Worm (Caenorhabditis elegans) whole organism, young adult: ENCODE data around the gene tag-281.

Source experiments
- C06A6.2 ChIP-seq: fragments of 200-800 bp; sonication (Bioruptor generic); conservative IDR thresholded peaks from 2 replicates; pipeline ENCODE4 v1.3.6; 2022; ENCODE audit warnings: missing genetic modification characterization, missing compliant biosample characterization
- F22D6.2 ChIP-seq: sonication (generic microtip); optimal IDR thresholded peaks from 2 replicates; lab custom pipeline; 2016; ENCODE audit warnings: mild to moderate bottlenecking, missing genetic modification characterization, missing compliant biosample characterization
- K11D2.4 ChIP-seq: fragments of 200-800 bp; sonication (Bioruptor generic); IDR thresholded peaks from 2 replicates; pipeline ENCODE4 v1.3.6; 2022; ENCODE audit warnings: missing genetic modification reagents, missing genetic modification characterization, missing compliant biosample characterization
- Y56A3A.18 ChIP-seq: fragments of 200-800 bp; sonication (Bioruptor generic); IDR thresholded peaks from 2 replicates; pipeline ENCODE4 v1.3.6; 2022; ENCODE audit warnings: missing genetic modification reagents, missing genetic modification characterization, missing compliant biosample characterization
- akir-1 ChIP-seq: fragments of 200-800 bp; sonication (Bioruptor generic); optimal IDR thresholded peaks from 2 replicates; lab custom pipeline; 2018; ENCODE audit warnings: mild to moderate bottlenecking, missing genetic modification characterization, moderate library complexity, missing compliant biosample characterization
- him-1 ChIP-seq: sonication (generic microtip); optimal IDR thresholded peaks from 2 replicates; lab custom pipeline; 2016; ENCODE audit warnings: missing genotype, missing genetic modification reagents, missing genetic modification characterization, missing compliant biosample characterization
- hrde-1 ChIP-seq: sonication (generic microtip); optimal IDR thresholded peaks from 2 replicates; lab custom pipeline; 2016; ENCODE audit warnings: missing genetic modification characterization, mild to moderate bottlenecking, missing compliant biosample characterization, moderate library complexity, missing genotype, missing genetic modification reagents, borderline replicate concordance
- nhr-80 ChIP-seq: sonication (generic microtip); optimal IDR thresholded peaks from 2 replicates; lab custom pipeline; 2016; ENCODE audit warnings: missing genetic modification characterization, missing compliant biosample characterization
- sdz-38 ChIP-seq: sonication (generic microtip); optimal IDR thresholded peaks from 2 replicates; lab custom pipeline; 2016; ENCODE audit warnings: missing genotype, missing genetic modification characterization, missing compliant biosample characterization
- snpc-3.4 ChIP-seq: sonication (generic microtip); optimal IDR thresholded peaks from 2 replicates; lab custom pipeline; 2017; ENCODE audit warnings: missing genetic modification characterization, mild to moderate bottlenecking, missing compliant biosample characterization, antibody characterized with exemption, moderate library complexity, missing genotype, missing genetic modification reagents
- unc-62 ChIP-seq: fragments of 150-350 bp; optimal IDR thresholded peaks from 2 replicates; lab custom pipeline; 2014; ENCODE audit warnings: missing biosample characterization, missing genetic modification reagents, missing genetic modification characterization
- xnd-1 ChIP-seq: sonication (generic microtip); optimal IDR thresholded peaks from 2 replicates; lab custom pipeline; 2016; ENCODE audit warnings: missing genotype, missing genetic modification reagents, missing genetic modification characterization, missing compliant biosample characterization
- ztf-26 ChIP-seq: sonication (generic microtip); optimal IDR thresholded peaks from 2 replicates; lab custom pipeline; 2017; ENCODE audit warnings: missing genetic modification characterization, missing compliant biosample characterization

- TF ChIP-seq ztf-26 (no peak), F22D6.2 (tag; lab: Kevin White, UChicago) (no peak), nhr-80 (tag; lab: Kevin White, UChicago) (no peak), him-1 (no peak), sdz-38 (tag; lab: Kevin White, UChicago) (no peak), Y56A3A.18 (GFP tag; lab: Robert Waterston, UW) (no peak), unc-62 (GFP tag; lab: Kevin White, UChicago) (no peak), akir-1 (GFP tag; lab: Kevin White, UChicago) (no peak), xnd-1 (tag; lab: Kevin White, UChicago) (no peak), snpc-3.4 (no peak), hrde-1 (tag; lab: Kevin White, UChicago) (no peak), K11D2.4 (GFP tag; lab: Robert Waterston, UW) (no peak), C06A6.2 (GFP tag; lab: Robert Waterston, UW) (no peak)
Measured at ce11 chrII:12420486-12420885, 39.1 kb upstream of the tag-281 start, which contains the start of gene sre-26.
